Worm (Caenorhabditis elegans) whole organism, early embryonic: ENCODE data around the gene K04C2.5.

Experiments
- B0310.2 ChIP-seq: sonication (generic microtip); optimal IDR thresholded peaks from 2 replicates; lab custom pipeline; 2016; ENCODE audit warnings: mild to moderate bottlenecking, missing genetic modification characterization, missing compliant biosample characterization
- aly-1 ChIP-seq: sonication (generic microtip); optimal IDR thresholded peaks from 2 replicates; lab custom pipeline; 2016; ENCODE audit warnings: missing genetic modification characterization, missing compliant biosample characterization
- ama-1 ChIP-seq: fragments of 150-350 bp; optimal IDR thresholded peaks from 2 replicates; lab custom pipeline; 2014
- ceh-13 ChIP-seq: fragments of 200-800 bp; sonication (Bioruptor generic); optimal IDR thresholded peaks from 2 replicates; lab custom pipeline; 2018; ENCODE audit warnings: mild to moderate bottlenecking, missing genetic modification characterization, missing compliant biosample characterization
- ceh-36 ChIP-seq: sonication (generic microtip); optimal IDR thresholded peaks from 2 replicates; lab custom pipeline; 2016; ENCODE audit warnings: missing genetic modification characterization, inconsistent platforms, missing compliant biosample characterization
- ets-7 ChIP-seq: sonication (generic microtip); optimal IDR thresholded peaks from 2 replicates; lab custom pipeline; 2016; ENCODE audit warnings: missing genotype, missing genetic modification characterization, missing compliant biosample characterization
- flt-1 ChIP-seq: fragments of 200-800 bp; sonication (Bioruptor generic); IDR thresholded peaks from 2 replicates; pipeline ENCODE4 v1.3.6; 2022; ENCODE audit warnings: missing genetic modification characterization, missing compliant biosample characterization
- hmbx-1 ChIP-seq: sonication (generic microtip); optimal IDR thresholded peaks from 2 replicates; lab custom pipeline; 2016; ENCODE audit warnings: mild to moderate bottlenecking, missing genetic modification characterization, missing compliant biosample characterization
- hmg-4 ChIP-seq: fragments of 200-800 bp; sonication (Bioruptor generic); optimal IDR thresholded peaks from 2 replicates; lab custom pipeline; 2018; ENCODE audit warnings: mild to moderate bottlenecking, missing genetic modification characterization, missing compliant biosample characterization
- hnd-1 ChIP-seq: sonication (generic microtip); optimal IDR thresholded peaks from 2 replicates; lab custom pipeline; 2016; ENCODE audit warnings: missing genetic modification characterization, missing compliant biosample characterization
- pes-1 ChIP-seq: fragments of 200-800 bp; sonication (Bioruptor generic); IDR thresholded peaks from 2 replicates; pipeline ENCODE4 v1.3.6; 2022; ENCODE audit warnings: missing genetic modification reagents, missing genetic modification characterization, missing compliant biosample characterization
- sea-1 ChIP-seq: fragments of 200-800 bp; sonication (Bioruptor generic); conservative IDR thresholded peaks from 2 replicates; pipeline ENCODE4 v1.3.6; 2022; ENCODE audit warnings: missing genetic modification characterization, missing compliant biosample characterization
- tbx-11 ChIP-seq: fragments of 200-800 bp; sonication (Bioruptor generic); IDR thresholded peaks from 2 replicates; pipeline ENCODE4 v1.3.6; 2022; ENCODE audit warnings: missing genetic modification characterization, missing compliant biosample characterization
- tbx-37 ChIP-seq: fragments of 200-800 bp; sonication (Bioruptor generic); conservative IDR thresholded peaks from 2 replicates; pipeline ENCODE4 v1.3.6; 2022; ENCODE audit warnings: missing genetic modification reagents, missing genetic modification characterization, missing compliant biosample characterization

DNA sequence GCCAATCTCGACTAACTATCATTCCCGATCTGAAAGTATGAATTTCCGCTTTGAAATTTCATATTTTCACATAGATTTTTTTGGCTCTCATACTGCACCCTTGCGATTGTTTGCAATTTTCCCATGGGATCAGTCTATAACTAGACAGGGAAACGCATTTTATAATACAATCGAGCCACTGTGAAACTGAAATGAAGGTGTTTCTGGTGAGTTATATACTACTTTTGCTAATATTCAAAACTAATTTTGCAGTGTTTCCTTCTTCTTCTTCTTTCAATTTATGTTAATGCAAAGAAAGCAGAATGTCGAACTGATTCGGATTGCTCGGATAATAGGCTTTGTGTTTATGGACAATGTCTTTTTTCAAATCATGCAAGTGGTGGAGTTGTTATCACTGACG lies 5.6 kb downstream of the K04C2.5 start:
- TF ChIP-seq tbx-37 (GFP tag; lab: Robert Waterston, UW), result no peak
- no peak for TF ChIP-seq sea-1 (GFP tag; lab: Robert Waterston, UW)
- TF ChIP-seq ama-1 (lab: Kevin White, UChicago), result no peak
- no peak for TF ChIP-seq flt-1 (GFP tag; lab: Robert Waterston, UW)
- TF ChIP-seq aly-1, result no peak
- TF ChIP-seq hmg-4, result no peak
- no peak for TF ChIP-seq pes-1 (GFP tag; lab: Robert Waterston, UW)
- no peak for TF ChIP-seq ceh-13 (GFP tag; lab: Kevin White, UChicago)
- no peak for TF ChIP-seq ets-7 (tag; lab: Kevin White, UChicago)
- no peak for TF ChIP-seq ceh-36 (tag; lab: Kevin White, UChicago)
- no peak for TF ChIP-seq hmbx-1 (tag; lab: Kevin White, UChicago)
- no peak for TF ChIP-seq tbx-11 (GFP tag; lab: Robert Waterston, UW)
- TF ChIP-seq B0310.2 (tag; lab: Kevin White, UChicago), result no peak
- TF ChIP-seq hnd-1 (tag; lab: Kevin White, UChicago), result no peak
